Fruit fly (Drosophila melanogaster) whole organism, embryonic: ENCODE data around the gene CG31515.
A peak's percentile ranks its signal among the peaks of the same experiment; 100 is the strongest.

Experiments
- Adf1 ChIP-seq: fragments of 200-800 bp; sonication (Bioruptor generic); IDR thresholded peaks from 2 replicates; pipeline ENCODE4 v1.3.6; 2022; ENCODE audit warnings: missing biosample characterization, missing genetic modification characterization
- Blimp-1 ChIP-seq: fragments of 200-800 bp; sonication (Bioruptor generic); optimal IDR thresholded peaks from 3 replicates; lab custom pipeline; 2018; ENCODE audit warnings: missing biosample characterization, missing genetic modification characterization, mild to moderate bottlenecking, moderate library complexity, missing genetic modification reagents
- Bteb2 ChIP-seq: fragments of 200-800 bp; sonication (Bioruptor generic); optimal IDR thresholded peaks from 2 replicates; lab custom pipeline; 2016; ENCODE audit warnings: missing biosample characterization, missing genetic modification characterization
- CG10654 ChIP-seq: fragments of 200-800 bp; sonication (Bioruptor generic); optimal IDR thresholded peaks from 2 replicates; lab custom pipeline; 2016; ENCODE audit warnings: missing biosample characterization, missing genetic modification characterization
- CG11695 ChIP-seq: fragments of 200-800 bp; sonication (Bioruptor generic); IDR thresholded peaks from 3 replicates; pipeline ENCODE4 v1.3.6; 2022; ENCODE audit warnings: missing biosample characterization, missing genetic modification characterization
- CG11723 ChIP-seq: fragments of 200-800 bp; sonication (Bioruptor generic); optimal IDR thresholded peaks from 2 replicates; lab custom pipeline; 2017; ENCODE audit warnings: missing biosample characterization, mild to moderate bottlenecking, missing genetic modification characterization
- CG12942 ChIP-seq: fragments of 200-800 bp; sonication (Bioruptor generic); optimal IDR thresholded peaks from 3 replicates; lab custom pipeline; 2016; ENCODE audit warnings: missing biosample characterization, missing genetic modification characterization
- CG13624 ChIP-seq: fragments of 200-800 bp; sonication (Bioruptor generic); optimal IDR thresholded peaks from 2 replicates; lab custom pipeline; 2016; ENCODE audit warnings: missing biosample characterization, missing genetic modification characterization
- CG14014 ChIP-seq: fragments of 200-800 bp; sonication (Bioruptor generic); IDR thresholded peaks from 2 replicates; pipeline ENCODE4 v1.3.6; 2022; ENCODE audit warnings: missing biosample characterization, missing genetic modification characterization
- CG15011 ChIP-seq: fragments of 200-800 bp; sonication (Bioruptor generic); optimal IDR thresholded peaks from 3 replicates; lab custom pipeline; 2018; ENCODE audit warnings: missing biosample characterization, mild to moderate bottlenecking, missing genetic modification characterization
- CG15479 ChIP-seq: fragments of 200-800 bp; sonication (Bioruptor generic); optimal IDR thresholded peaks from 3 replicates; lab custom pipeline; 2019; ENCODE audit warnings: missing biosample characterization, mild to moderate bottlenecking, missing genetic modification characterization, moderate library complexity
- CG17612 ChIP-seq: fragments of 200-800 bp; sonication (Bioruptor generic); IDR thresholded peaks from 2 replicates; pipeline ENCODE4 v1.3.6; 2022; ENCODE audit warnings: missing biosample characterization, missing genetic modification characterization
- CG18619 ChIP-seq: fragments of 200-800 bp; sonication (Bioruptor generic); optimal IDR thresholded peaks from 3 replicates; lab custom pipeline; 2017; ENCODE audit warnings: missing biosample characterization, mild to moderate bottlenecking, missing genetic modification characterization
- CG2199 ChIP-seq: fragments of 200-800 bp; sonication (Bioruptor generic); IDR thresholded peaks from 3 replicates; pipeline ENCODE4 v1.3.6; 2022; ENCODE audit warnings: missing biosample characterization, missing genetic modification characterization
- CG2712 ChIP-seq: fragments of 200-800 bp; optimal IDR thresholded peaks from 3 replicates; lab custom pipeline; 2019; ENCODE audit warnings: missing biosample characterization, mild to moderate bottlenecking, missing genetic modification characterization, moderate library complexity
- CG34422 ChIP-seq: fragments of 200-800 bp; sonication (Bioruptor generic); IDR thresholded peaks from 3 replicates; pipeline ENCODE4 v1.3.6; 2022; ENCODE audit warnings: missing biosample characterization, missing genetic modification characterization
- CG4360 ChIP-seq: fragments of 200-800 bp; sonication (Bioruptor generic); IDR thresholded peaks from 2 replicates; pipeline ENCODE4 v1.3.6; 2022; ENCODE audit warnings: missing biosample characterization, missing genetic modification characterization
- CG7556 ChIP-seq: fragments of 200-800 bp; sonication (Bioruptor generic); optimal IDR thresholded peaks from 2 replicates; lab custom pipeline; 2017; ENCODE audit warnings: missing biosample characterization, mild to moderate bottlenecking, missing genetic modification characterization
- CG8089 ChIP-seq: fragments of 200-800 bp; sonication (Bioruptor generic); optimal IDR thresholded peaks from 3 replicates; lab custom pipeline; 2016; ENCODE audit warnings: missing biosample characterization, missing genetic modification characterization
- D ChIP-seq, 2 experiments: fragments of 200-800 bp in 1 of 2; fragments of >200 bp in 1 of 2; sonication (Bioruptor generic) in 1 of 2; optimal IDR thresholded peaks; 2 replicates in 1 of 2; 3 replicates in 1 of 2; lab custom pipeline; 2017; ENCODE audit warnings: mild to moderate bottlenecking in 1 of 2, missing biosample characterization in 1 of 2, missing genetic modification characterization in 1 of 2, missing genetic modification reagents in 1 of 2
- D19A ChIP-seq: fragments of 200-800 bp; optimal IDR thresholded peaks from 3 replicates; lab custom pipeline; 2019; ENCODE audit warnings: missing biosample characterization, mild to moderate bottlenecking, missing genetic modification characterization, moderate library complexity
- Eip74EF ChIP-seq, 2 experiments: fragments of 200-800 bp in 1 of 2; fragments of >200 bp in 1 of 2; sonication (Bioruptor generic) in 1 of 2; optimal IDR thresholded peaks; 2 replicates each; lab custom pipeline; 2017 to 2019; ENCODE audit warnings: missing biosample characterization in 2 of 2, missing genetic modification characterization in 2 of 2, mild to moderate bottlenecking in 1 of 2, moderate library complexity in 1 of 2
- HLH54F ChIP-seq: fragments of 200-800 bp; sonication (Bioruptor generic); optimal IDR thresholded peaks from 3 replicates; lab custom pipeline; 2016; ENCODE audit warnings: missing biosample characterization, missing genetic modification characterization
- Jarid2 ChIP-seq: fragments of 200-800 bp; sonication (Bioruptor generic); optimal IDR thresholded peaks from 3 replicates; lab custom pipeline; 2017; ENCODE audit warnings: mild to moderate bottlenecking, missing biosample characterization, missing genetic modification reagents, missing genetic modification characterization
- Mad ChIP-seq: fragments of 200-800 bp; sonication (Bioruptor generic); optimal IDR thresholded peaks from 2 replicates; lab custom pipeline; 2016; ENCODE audit warnings: missing biosample characterization, missing genetic modification characterization
- Myb ChIP-seq: fragments of 200-800 bp; sonication (Bioruptor generic); optimal IDR thresholded peaks from 2 replicates; lab custom pipeline; 2016; ENCODE audit warnings: missing biosample characterization, missing genetic modification characterization
- Oli ChIP-seq: fragments of 200-800 bp; sonication (Bioruptor generic); optimal IDR thresholded peaks from 2 replicates; lab custom pipeline; 2018; ENCODE audit warnings: missing biosample characterization, mild to moderate bottlenecking, missing genetic modification characterization, moderate library complexity
- PHDP ChIP-seq: fragments of 200-800 bp; sonication (Bioruptor generic); optimal IDR thresholded peaks from 3 replicates; lab custom pipeline; 2018; ENCODE audit warnings: missing biosample characterization, mild to moderate bottlenecking, missing genetic modification characterization, moderate library complexity
- Pdp1 ChIP-seq, 2 experiments: fragments of 200-800 bp; sonication (Bioruptor generic); optimal IDR thresholded peaks; 3 replicates each; lab custom pipeline; 2016; ENCODE audit warnings: missing biosample characterization in 2 of 2, missing genetic modification characterization in 2 of 2, mild to moderate bottlenecking in 1 of 2, moderate library complexity in 1 of 2
- Ptx1 ChIP-seq: fragments of 200-800 bp; sonication (Bioruptor generic); IDR thresholded peaks from 2 replicates; pipeline ENCODE4 v1.3.6; 2022; ENCODE audit warnings: missing biosample characterization, missing genetic modification characterization
- Trl ChIP-seq, 3 experiments: fragments of >200 bp in 2 of 3; fragments of 200-800 bp in 1 of 3; sonication (Bioruptor generic) in 1 of 3; optimal IDR thresholded peaks; 2 replicates in 1 of 3; 3 replicates in 2 of 3; lab custom pipeline; 2016 to 2017; ENCODE audit warnings: missing biosample characterization in 1 of 3, missing genetic modification characterization in 1 of 3
- al ChIP-seq: fragments of 200-800 bp; sonication (Bioruptor generic); IDR thresholded peaks from 2 replicates; pipeline ENCODE4 v1.3.6; 2022; ENCODE audit warnings: missing biosample characterization, missing genetic modification characterization
- ara ChIP-seq: fragments of 200-800 bp; sonication (Bioruptor generic); IDR thresholded peaks from 2 replicates; pipeline ENCODE4 v1.3.6; 2022; ENCODE audit warnings: missing biosample characterization, missing genetic modification characterization
- cad ChIP-seq: fragments of >200 bp; optimal IDR thresholded peaks from 2 replicates; lab custom pipeline; 2017; ENCODE audit warnings: missing biosample characterization, missing genetic modification characterization
- chif ChIP-seq, 2 experiments: fragments of 200-800 bp; sonication (Bioruptor generic); optimal IDR thresholded peaks; 3 replicates each; lab custom pipeline; 2016; ENCODE audit warnings: missing biosample characterization in 2 of 2, missing genetic modification characterization in 2 of 2
- danr ChIP-seq: fragments of 200-800 bp; sonication (Bioruptor generic); IDR thresholded peaks from 2 replicates; pipeline ENCODE4 v1.3.6; 2022; ENCODE audit warnings: missing biosample characterization, missing genetic modification characterization
- dmrt99B ChIP-seq: fragments of 200-800 bp; sonication (Bioruptor generic); optimal IDR thresholded peaks from 2 replicates; lab custom pipeline; 2018; ENCODE audit warnings: missing biosample characterization, mild to moderate bottlenecking, missing genetic modification characterization, moderate library complexity
- h ChIP-seq: fragments of >200 bp; optimal IDR thresholded peaks from 2 replicates; lab custom pipeline; 2017
- ham ChIP-seq: fragments of 200-800 bp; sonication (Bioruptor generic); IDR thresholded peaks from 2 replicates; pipeline ENCODE4 v1.3.6; 2022; ENCODE audit warnings: missing biosample characterization, missing genetic modification characterization
- kah ChIP-seq: fragments of 200-800 bp; sonication (Bioruptor generic); optimal IDR thresholded peaks from 2 replicates; lab custom pipeline; 2018; ENCODE audit warnings: missing biosample characterization, mild to moderate bottlenecking, missing genetic modification characterization
- lilli ChIP-seq: fragments of 200-800 bp; sonication (Bioruptor generic); optimal IDR thresholded peaks from 3 replicates; lab custom pipeline; 2016; ENCODE audit warnings: missing biosample characterization, missing genetic modification characterization
- nerfin-2 ChIP-seq: fragments of 200-800 bp; sonication (Bioruptor generic); IDR thresholded peaks from 2 replicates; pipeline ENCODE4 v1.3.6; 2022; ENCODE audit warnings: missing biosample characterization, missing genetic modification characterization; ENCODE audit not compliant: partially characterized antibody
- prd ChIP-seq, 3 experiments: fragments of >200 bp in 2 of 3; fragments of 200-800 bp in 1 of 3; sonication (Bioruptor generic) in 1 of 3; optimal IDR thresholded peaks in 2 of 3; IDR thresholded peaks in 1 of 3; 2 replicates in 2 of 3; 3 replicates in 1 of 3; pipeline versions ENCODE4 v1.3.6 to Lab custom; 2017 to 2022; ENCODE audit warnings: missing biosample characterization in 1 of 3, missing genetic modification characterization in 1 of 3
- sd ChIP-seq: fragments of 200-800 bp; sonication (Bioruptor generic); optimal IDR thresholded peaks from 3 replicates; lab custom pipeline; 2018; ENCODE audit warnings: missing biosample characterization, mild to moderate bottlenecking, missing genetic modification characterization, moderate library complexity
- sima ChIP-seq: fragments of 200-800 bp; sonication (Bioruptor generic); optimal IDR thresholded peaks from 2 replicates; lab custom pipeline; 2016; ENCODE audit warnings: missing biosample characterization, missing genetic modification characterization
- slou ChIP-seq: fragments of 200-800 bp; sonication (Bioruptor generic); optimal IDR thresholded peaks from 3 replicates; lab custom pipeline; 2016; ENCODE audit warnings: missing biosample characterization, missing genetic modification characterization
- tx ChIP-seq: fragments of 200-800 bp; sonication (Bioruptor generic); optimal IDR thresholded peaks from 2 replicates; lab custom pipeline; 2016; ENCODE audit warnings: missing biosample characterization, missing genetic modification characterization

Gene CG31515

dm6 chr3R:23346893-23347396, 41.8 kb downstream of the CG31515 start (continued):
- TF ChIP-seq CG10654 (GFP tag; lab: Kevin White, UChicago) = peak; percentile 9
- TF ChIP-seq Pdp1 (GFP tag; optimal IDR thresholded peaks at IDR 0.05; lab: Kevin White, UChicago) = peak in 1 of 2 experiments; percentile 1
- TF ChIP-seq CG13624 = no peak

DNA sequence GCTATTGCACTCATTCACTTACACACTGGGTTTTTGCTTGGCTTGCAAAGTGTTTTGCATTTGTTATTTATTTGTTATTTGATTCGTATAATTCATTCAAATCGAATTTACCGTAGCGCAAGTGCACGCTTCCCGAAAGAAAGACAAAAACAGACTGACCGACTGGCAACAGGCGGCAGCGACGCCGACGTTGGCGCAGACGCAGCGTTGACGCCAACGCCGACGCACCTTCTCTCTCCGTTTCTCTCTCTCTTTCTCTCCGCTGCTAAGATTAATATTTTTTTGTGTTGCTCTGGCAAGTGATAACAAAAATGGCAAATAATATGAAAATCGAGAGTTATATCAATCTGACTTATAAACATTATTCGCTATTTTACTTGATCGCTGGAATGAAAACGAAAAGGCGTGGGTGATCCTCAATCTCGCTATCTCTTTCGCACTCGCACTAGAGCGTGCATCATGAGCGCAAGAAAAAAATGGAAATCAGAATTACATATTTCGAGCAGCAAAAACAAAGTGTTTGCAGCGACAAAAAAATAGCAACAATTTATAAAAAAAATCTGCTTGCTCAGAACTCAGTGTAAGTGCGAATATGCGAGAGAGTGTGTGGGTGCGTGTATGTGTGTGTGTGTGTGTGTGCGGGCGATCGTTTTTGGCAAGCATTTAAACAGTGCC, 42.6 kb downstream of the CG31515 start, which contains the start of gene pnt:
pnt (minus strand) TSS at position 161 of the 675 bp plus-strand sequence.
- TF ChIP-seq h = no peak
- TF ChIP-seq CG8089 = no peak
- TF ChIP-seq PHDP (tag; lab: Kevin White, UChicago) = no peak
- TF ChIP-seq CG18619 = no peak
- no peak for TF ChIP-seq CG17612 (GFP tag; lab: Robert Waterston, UW)
- TF ChIP-seq D (optimal IDR thresholded peaks at IDR 0.05; lab: Kevin White, UChicago) = no peak
- no peak for TF ChIP-seq D (GFP tag; optimal IDR thresholded peaks at IDR 0.05; lab: Kevin White, UChicago)
- peak; percentile 95 for TF ChIP-seq Jarid2 (GFP tag; lab: Kevin White, UChicago)
- TF ChIP-seq al (GFP tag; lab: Robert Waterston, UW) = no peak
- TF ChIP-seq CG11695 (GFP tag; lab: Robert Waterston, UW) = no peak
- no peak for TF ChIP-seq CG15011
- peak; percentile 7 for TF ChIP-seq sd (tag; lab: Kevin White, UChicago)
- no peak for TF ChIP-seq nerfin-2
- peak; percentile 71; the same call in 1 of the 3 replicates for TF ChIP-seq CG2199 (GFP tag; lab: Robert Waterston, UW)
- peak; percentile 74 to 86 for TF ChIP-seq Trl (optimal IDR thresholded peaks at IDR 0.05; lab: Kevin White, UChicago)
- no peak for TF ChIP-seq Trl (GFP tag; optimal IDR thresholded peaks at IDR 0.05; lab: Kevin White, UChicago)
- TF ChIP-seq HLH54F (GFP tag; lab: Kevin White, UChicago) = no peak
- TF ChIP-seq chif (GFP tag; optimal IDR thresholded peaks at IDR 0.05; lab: Kevin White, UChicago) = no peak
- no peak for TF ChIP-seq CG12942
- no peak for TF ChIP-seq lilli (GFP tag; lab: Kevin White, UChicago)
- no peak for TF ChIP-seq CG14014 (GFP tag; lab: Robert Waterston, UW)
- TF ChIP-seq danr = no peak
- TF ChIP-seq CG11723 (GFP tag; lab: Kevin White, UChicago) = no peak
- no peak for TF ChIP-seq Eip74EF (GFP tag; optimal IDR thresholded peaks at IDR 0.05; lab: Kevin White, UChicago)
- peak; percentile 99 for TF ChIP-seq Adf1 (GFP tag; lab: Robert Waterston, UW)
- TF ChIP-seq Myb (GFP tag; lab: Kevin White, UChicago) = no peak
- TF ChIP-seq prd (optimal IDR thresholded peaks at IDR 0.05; lab: Kevin White, UChicago) = no peak
- 0 out of 3 replicates have a peak, but pooled peaks have one; percentile 4 for TF ChIP-seq prd (GFP tag; IDR thresholded peaks at IDR 0.05; lab: Robert Waterston, UW)
- TF ChIP-seq CG34422 (GFP tag; lab: Robert Waterston, UW) = no peak; the same call in 2 of the 3 replicates
- peak; percentile 2 for TF ChIP-seq CG2712
- no peak for TF ChIP-seq tx (GFP tag; lab: Kevin White, UChicago)
- peak; percentile 31 for TF ChIP-seq D19A (tag; lab: Kevin White, UChicago)
- TF ChIP-seq CG15479 (GFP tag; lab: Kevin White, UChicago) = peak; percentile 71
- peak; percentile 45 for TF ChIP-seq cad (GFP tag; lab: Kevin White, UChicago)
- no peak for TF ChIP-seq CG7556 (GFP tag; lab: Kevin White, UChicago)
- TF ChIP-seq Blimp-1 = peak; percentile 37
- no peak for TF ChIP-seq dmrt99B (tag; lab: Kevin White, UChicago)
- no peak for TF ChIP-seq slou (GFP tag; lab: Kevin White, UChicago)
- TF ChIP-seq ham (GFP tag; lab: Robert Waterston, UW) = no peak
- TF ChIP-seq Oli (tag; lab: Kevin White, UChicago) = no peak
- TF ChIP-seq CG4360 = no peak
- no peak for TF ChIP-seq sima (GFP tag; lab: Kevin White, UChicago)
- TF ChIP-seq ara = no peak
- no peak for TF ChIP-seq Mad (GFP tag; lab: Kevin White, UChicago)
- no peak for TF ChIP-seq Bteb2 (GFP tag; lab: Kevin White, UChicago)
- TF ChIP-seq Ptx1 (GFP tag; lab: Robert Waterston, UW) = no peak
- TF ChIP-seq kah (GFP tag; lab: Kevin White, UChicago) = peak; percentile 24
